Fruit fly (Drosophila melanogaster) whole organism, embryonic: ENCODE data around the gene ab.

Experiments used
- Asciz ChIP-seq: fragments of 200-800 bp; sonication (Bioruptor generic); optimal IDR thresholded peaks from 2 replicates; lab custom pipeline; 2017; ENCODE audit warnings: missing biosample characterization, mild to moderate bottlenecking, missing genetic modification characterization, missing genetic modification reagents
- Atf-2 ChIP-seq: fragments of 200-800 bp; sonication (Bioruptor generic); optimal IDR thresholded peaks from 2 replicates; lab custom pipeline; 2016; ENCODE audit warnings: missing biosample characterization, missing genetic modification characterization
- Awh ChIP-seq: fragments of 200-800 bp; sonication (Bioruptor generic); IDR thresholded peaks from 2 replicates; pipeline ENCODE4, ENCODE4 v1.3.6; 2022; ENCODE audit warnings: missing biosample characterization, missing genetic modification characterization
- C15 ChIP-seq: fragments of 200-800 bp; sonication (Bioruptor generic); IDR thresholded peaks from 3 replicates; pipeline ENCODE4 v1.3.6; 2022; ENCODE audit warnings: missing biosample characterization, missing genetic modification characterization
- CG10209 ChIP-seq: fragments of 200-800 bp; sonication (Bioruptor generic); optimal IDR thresholded peaks from 3 replicates; lab custom pipeline; 2017; ENCODE audit warnings: missing biosample characterization, mild to moderate bottlenecking, missing genetic modification characterization, missing genetic modification reagents
- CG12219 ChIP-seq: fragments of 200-800 bp; sonication (Bioruptor generic); optimal IDR thresholded peaks from 3 replicates; lab custom pipeline; 2018; ENCODE audit warnings: missing biosample characterization, mild to moderate bottlenecking, missing genetic modification characterization
- CG12236 ChIP-seq: fragments of 200-800 bp; sonication (Bioruptor generic); optimal IDR thresholded peaks from 2 replicates; lab custom pipeline; 2016; ENCODE audit warnings: missing biosample characterization, missing genetic modification characterization
- CG15269 ChIP-seq: fragments of 200-800 bp; sonication (Bioruptor generic); optimal IDR thresholded peaks from 2 replicates; lab custom pipeline; 2018; ENCODE audit warnings: missing biosample characterization, mild to moderate bottlenecking, missing genetic modification characterization, moderate library complexity
- CG15479 ChIP-seq: fragments of 200-800 bp; sonication (Bioruptor generic); optimal IDR thresholded peaks from 3 replicates; lab custom pipeline; 2019; ENCODE audit warnings: missing biosample characterization, mild to moderate bottlenecking, missing genetic modification characterization, moderate library complexity
- CG17612 ChIP-seq: fragments of 200-800 bp; sonication (Bioruptor generic); IDR thresholded peaks from 2 replicates; pipeline ENCODE4 v1.3.6; 2022; ENCODE audit warnings: missing biosample characterization, missing genetic modification characterization
- CG18011 ChIP-seq: fragments of 200-800 bp; sonication (Bioruptor generic); optimal IDR thresholded peaks from 2 replicates; lab custom pipeline; 2017; ENCODE audit warnings: missing biosample characterization, missing genetic modification characterization, mild to moderate bottlenecking, moderate library complexity, missing genotype
- CG18764 ChIP-seq: fragments of 200-800 bp; sonication (Bioruptor generic); optimal IDR thresholded peaks from 3 replicates; lab custom pipeline; 2016; ENCODE audit warnings: missing biosample characterization, missing genetic modification characterization
- CG31441 ChIP-seq: fragments of 200-800 bp; sonication (Bioruptor generic); IDR thresholded peaks from 2 replicates; pipeline ENCODE4 v1.3.6; 2022; ENCODE audit warnings: missing biosample characterization, missing genetic modification characterization
- CG3407 ChIP-seq: fragments of 200-800 bp; sonication (Bioruptor generic); optimal IDR thresholded peaks from 2 replicates; lab custom pipeline; 2018; ENCODE audit warnings: missing biosample characterization, mild to moderate bottlenecking, missing genetic modification characterization
- CG3995 ChIP-seq: fragments of 200-800 bp; sonication (Bioruptor generic); optimal IDR thresholded peaks from 3 replicates; lab custom pipeline; 2016; ENCODE audit warnings: missing biosample characterization, missing genetic modification characterization
- CG4360 ChIP-seq: fragments of 200-800 bp; sonication (Bioruptor generic); IDR thresholded peaks from 2 replicates; pipeline ENCODE4 v1.3.6; 2022; ENCODE audit warnings: missing biosample characterization, missing genetic modification characterization
- CG4820 ChIP-seq: fragments of 200-800 bp; sonication (Bioruptor generic); optimal IDR thresholded peaks from 3 replicates; lab custom pipeline; 2016; ENCODE audit warnings: missing biosample characterization, missing genetic modification characterization
- CG5180 ChIP-seq: fragments of 200-800 bp; sonication (Bioruptor generic); optimal IDR thresholded peaks from 3 replicates; lab custom pipeline; 2017; ENCODE audit warnings: missing biosample characterization, missing genetic modification characterization, mild to moderate bottlenecking, moderate library complexity, missing genetic modification reagents
- CG6683 ChIP-seq: fragments of 200-800 bp; sonication (Bioruptor generic); optimal IDR thresholded peaks from 2 replicates; lab custom pipeline; 2017; ENCODE audit warnings: missing biosample characterization, mild to moderate bottlenecking, missing genetic modification characterization, missing genetic modification reagents
- CG7745 ChIP-seq: fragments of 200-800 bp; sonication (Bioruptor generic); optimal IDR thresholded peaks from 2 replicates; lab custom pipeline; 2018; ENCODE audit warnings: missing biosample characterization, mild to moderate bottlenecking, missing genetic modification characterization, moderate library complexity
- CG7963 ChIP-seq: fragments of 200-800 bp; sonication (Bioruptor generic); IDR thresholded peaks from 3 replicates; pipeline ENCODE4 v1.3.6; 2022; ENCODE audit warnings: missing biosample characterization, missing genetic modification characterization; ENCODE audit not compliant: partially characterized antibody
- Dip2 ChIP-seq: fragments of 200-800 bp; sonication (Bioruptor generic); IDR thresholded peaks from 2 replicates; pipeline ENCODE4 v1.3.6; 2022; ENCODE audit warnings: missing biosample characterization, missing genetic modification characterization
- Dll ChIP-seq: fragments of 200-800 bp; sonication (Bioruptor generic); IDR thresholded peaks from 4 replicates; pipeline ENCODE4 v1.3.6; 2022; ENCODE audit warnings: missing biosample characterization, missing genetic modification characterization; ENCODE audit not compliant: partially characterized antibody
- Drgx ChIP-seq: fragments of 200-800 bp; sonication (Bioruptor generic); IDR thresholded peaks from 2 replicates; pipeline ENCODE4 v1.3.6; 2022; ENCODE audit warnings: missing biosample characterization, missing genetic modification characterization
- Eip74EF ChIP-seq, 2 experiments: fragments of 200-800 bp in 1 of 2; fragments of >200 bp in 1 of 2; sonication (Bioruptor generic) in 1 of 2; optimal IDR thresholded peaks; 2 replicates each; lab custom pipeline; 2017 to 2019; ENCODE audit warnings: missing biosample characterization in 2 of 2, missing genetic modification characterization in 2 of 2, mild to moderate bottlenecking in 1 of 2, moderate library complexity in 1 of 2
- Fer3 ChIP-seq: fragments of 200-800 bp; sonication (Bioruptor generic); optimal IDR thresholded peaks from 2 replicates; lab custom pipeline; 2018; ENCODE audit warnings: missing biosample characterization, mild to moderate bottlenecking, missing genetic modification characterization, moderate library complexity
- HmgZ ChIP-seq: fragments of 200-800 bp; sonication (Bioruptor generic); optimal IDR thresholded peaks from 2 replicates; lab custom pipeline; 2018; ENCODE audit warnings: missing biosample characterization, mild to moderate bottlenecking, missing genetic modification characterization
- Hmr ChIP-seq: fragments of 200-800 bp; sonication (Bioruptor generic); optimal IDR thresholded peaks from 3 replicates; lab custom pipeline; 2017; ENCODE audit warnings: mild to moderate bottlenecking, missing biosample characterization, missing genetic modification reagents, missing genetic modification characterization
- Hr3 ChIP-seq: fragments of 200-800 bp; sonication (Bioruptor generic); optimal IDR thresholded peaks from 3 replicates; lab custom pipeline; 2016; ENCODE audit warnings: missing biosample characterization, missing genetic modification characterization
- MBD-R2 ChIP-seq: fragments of 200-800 bp; sonication (Bioruptor generic); IDR thresholded peaks from 2 replicates; pipeline ENCODE4 v1.3.6; 2022; ENCODE audit warnings: missing biosample characterization, missing genetic modification characterization
- Mad ChIP-seq: fragments of 200-800 bp; sonication (Bioruptor generic); optimal IDR thresholded peaks from 2 replicates; lab custom pipeline; 2016; ENCODE audit warnings: missing biosample characterization, missing genetic modification characterization
- Pdp1 ChIP-seq, 2 experiments: fragments of 200-800 bp; sonication (Bioruptor generic); optimal IDR thresholded peaks; 3 replicates each; lab custom pipeline; 2016; ENCODE audit warnings: missing biosample characterization in 2 of 2, missing genetic modification characterization in 2 of 2, mild to moderate bottlenecking in 1 of 2, moderate library complexity in 1 of 2
- Xbp1 ChIP-seq: fragments of 200-800 bp; sonication (Bioruptor generic); optimal IDR thresholded peaks from 3 replicates; lab custom pipeline; 2016; ENCODE audit warnings: missing biosample characterization, mild to moderate bottlenecking, missing genetic modification characterization
- bab2 ChIP-seq: fragments of 200-800 bp; sonication (Bioruptor generic); optimal IDR thresholded peaks from 2 replicates; lab custom pipeline; 2016; ENCODE audit warnings: missing biosample characterization, missing genetic modification characterization
- cas ChIP-seq: fragments of 200-800 bp; sonication (Bioruptor generic); IDR thresholded peaks from 2 replicates; pipeline ENCODE4 v1.3.6; 2022; ENCODE audit warnings: missing biosample characterization, missing genetic modification characterization
- cato ChIP-seq: fragments of 200-800 bp; sonication (Bioruptor generic); optimal IDR thresholded peaks from 2 replicates; lab custom pipeline; 2016; ENCODE audit warnings: missing biosample characterization, missing genetic modification characterization, borderline replicate concordance
- croc ChIP-seq: fragments of 200-800 bp; sonication (Bioruptor generic); conservative IDR thresholded peaks from 3 replicates; pipeline ENCODE4 v1.3.6; 2022; ENCODE audit warnings: missing biosample characterization, missing genetic modification characterization
- crol ChIP-seq: fragments of 200-800 bp; sonication (Bioruptor generic); IDR thresholded peaks from 2 replicates; pipeline ENCODE4 v1.3.6; 2022; ENCODE audit warnings: missing biosample characterization, missing genetic modification characterization
- esg ChIP-seq: fragments of 200-800 bp; sonication (Bioruptor generic); conservative IDR thresholded peaks from 2 replicates; pipeline ENCODE4 v1.3.6; 2022; ENCODE audit warnings: missing biosample characterization, missing genetic modification characterization
- fru ChIP-seq: fragments of >200 bp; optimal IDR thresholded peaks from 2 replicates; lab custom pipeline; 2017
- kni ChIP-seq: fragments of 200-800 bp; sonication (Bioruptor generic); optimal IDR thresholded peaks from 3 replicates; lab custom pipeline; 2017; ENCODE audit warnings: mild to moderate bottlenecking, missing biosample characterization, missing genetic modification reagents, missing genetic modification characterization
- mld ChIP-seq: fragments of 200-800 bp; sonication (Bioruptor generic); IDR thresholded peaks from 3 replicates; pipeline ENCODE4 v1.3.6; 2022; ENCODE audit warnings: missing biosample characterization, missing genetic modification characterization; ENCODE audit not compliant: partially characterized antibody
- oc ChIP-seq: fragments of 200-800 bp; sonication (Bioruptor generic); optimal IDR thresholded peaks from 2 replicates; lab custom pipeline; 2018; ENCODE audit warnings: missing biosample characterization, mild to moderate bottlenecking, missing genetic modification characterization, moderate library complexity
- phol ChIP-seq: fragments of 200-800 bp; sonication (Bioruptor generic); optimal IDR thresholded peaks from 3 replicates; lab custom pipeline; 2018; ENCODE audit warnings: missing biosample characterization, mild to moderate bottlenecking, missing genetic modification characterization, moderate library complexity
- pros ChIP-seq: fragments of 200-800 bp; sonication (Bioruptor generic); optimal IDR thresholded peaks from 3 replicates; lab custom pipeline; 2019; ENCODE audit warnings: missing biosample characterization, mild to moderate bottlenecking, missing genetic modification characterization, moderate library complexity
- repo ChIP-seq: fragments of 200-800 bp; sonication (Bioruptor generic); optimal IDR thresholded peaks from 2 replicates; lab custom pipeline; 2016; ENCODE audit warnings: missing biosample characterization, missing genetic modification characterization
- so ChIP-seq: fragments of 200-800 bp; sonication (Bioruptor generic); IDR thresholded peaks from 3 replicates; pipeline ENCODE4 v1.3.6; 2022; ENCODE audit warnings: missing biosample characterization, missing genetic modification characterization
- tap ChIP-seq: fragments of 200-800 bp; optimal IDR thresholded peaks from 3 replicates; lab custom pipeline; 2019; ENCODE audit warnings: missing biosample characterization, mild to moderate bottlenecking, missing genetic modification characterization, moderate library complexity
- twi ChIP-seq: fragments of 200-800 bp; optimal IDR thresholded peaks from 2 replicates; lab custom pipeline; 2019; ENCODE audit warnings: missing biosample characterization, mild to moderate bottlenecking, missing genetic modification characterization, moderate library complexity
- tx ChIP-seq: fragments of 200-800 bp; sonication (Bioruptor generic); optimal IDR thresholded peaks from 2 replicates; lab custom pipeline; 2016; ENCODE audit warnings: missing biosample characterization, missing genetic modification characterization

The ab gene

dm6 chr2L:11192691-11193090 is 17.8 kb upstream of the ab start (continued):
- TF ChIP-seq tx (GFP tag; lab: Kevin White, UChicago) (peak; percentile 46), mld (no peak), cas (GFP tag; lab: Robert Waterston, UW) (no peak), CG3995 (no peak), CG7963 (GFP tag; lab: Robert Waterston, UW) (no peak), crol (GFP tag; lab: Robert Waterston, UW) (no peak), Hmr (no peak), tap (tag; lab: Kevin White, UChicago) (peak; percentile 28), CG3407 (peak; percentile 64), CG12219 (GFP tag; lab: Kevin White, UChicago) (peak; percentile 76), Mad (GFP tag; lab: Kevin White, UChicago) (peak; percentile 32), CG4820 (GFP tag; lab: Kevin White, UChicago) (peak; percentile 32), kni (GFP tag; lab: Kevin White, UChicago) (no peak), CG5180 (GFP tag; lab: Kevin White, UChicago) (no peak), CG18764 (GFP tag; lab: Kevin White, UChicago) (no peak), MBD-R2 (GFP tag; lab: Robert Waterston, UW) (no peak), CG7745 (tag; lab: Kevin White, UChicago) (peak; percentile 19), CG18011 (no peak), Hr3 (GFP tag; lab: Kevin White, UChicago) (peak; percentile 52), CG12236 (GFP tag; lab: Kevin White, UChicago) (peak; percentile 50), Drgx (no peak), Eip74EF (GFP tag; optimal IDR thresholded peaks at IDR 0.05; lab: Kevin White, UChicago) (peak in 1 of 2 experiments; percentile 47), bab2 (GFP tag; lab: Kevin White, UChicago) (peak; percentile 62), esg (GFP tag; lab: Robert Waterston, UW) (peak; percentile 13; the same call in 1 of the 2 replicates), Atf-2 (GFP tag; lab: Kevin White, UChicago) (no peak), phol (tag; lab: Kevin White, UChicago) (peak; percentile 65), CG4360 (GFP tag; lab: Robert Waterston, UW) (0 out of 2 replicates have a peak, but pooled peaks have one; percentile 27), CG10209 (GFP tag; lab: Kevin White, UChicago) (peak; percentile 51), oc (peak; percentile 86), Awh (peak; percentile 69), Asciz (GFP tag; lab: Kevin White, UChicago) (peak; percentile 14), cato (peak; percentile 42), Xbp1 (peak; percentile 77), CG15479 (no peak), CG6683 (GFP tag; lab: Kevin White, UChicago) (no peak), Pdp1 (GFP tag; optimal IDR thresholded peaks at IDR 0.05; lab: Kevin White, UChicago) (no peak), HmgZ (no peak), CG17612 (GFP tag; lab: Robert Waterston, UW) (no peak), repo (no peak), fru (lab: Kevin White, UChicago) (no peak), C15 (GFP tag; lab: Robert Waterston, UW) (no peak), so (GFP tag; lab: Robert Waterston, UW) (no peak), CG15269 (tag; lab: Kevin White, UChicago) (peak; percentile 37), Fer3 (tag; lab: Kevin White, UChicago) (no peak), Dll (GFP tag; lab: Robert Waterston, UW) (no peak), croc (GFP tag; lab: Robert Waterston, UW) (peak; percentile 40; the same call in 2 of the 3 replicates), CG31441 (GFP tag; lab: Robert Waterston, UW) (peak; percentile 64), pros (GFP tag; lab: Kevin White, UChicago) (peak; percentile 55), Dip2 (GFP tag; lab: Robert Waterston, UW) (no peak), twi (tag; lab: Kevin White, UChicago) (peak; percentile 44)
